Worm (Caenorhabditis elegans) whole organism, mixed stage, embryonic: ENCODE results near the gene col-78.

Experiments used
- blmp-1 ChIP-seq: fragments of 150-350 bp; optimal IDR thresholded peaks from 2 replicates; lab custom pipeline; 2014; ENCODE audit warnings: missing biosample characterization, missing genetic modification characterization
- ces-1 ChIP-seq: fragments of 150-350 bp; optimal IDR thresholded peaks from 2 replicates; lab custom pipeline; 2014; ENCODE audit warnings: missing biosample characterization, missing genetic modification reagents, missing genetic modification characterization
- elt-1 ChIP-seq: sonication (generic microtip); optimal IDR thresholded peaks from 2 replicates; lab custom pipeline; 2017; ENCODE audit warnings: missing genetic modification characterization, mild to moderate bottlenecking, missing compliant biosample characterization, antibody characterized with exemption, moderate library complexity, borderline replicate concordance; ENCODE audit not compliant: insufficient read depth
- elt-3 ChIP-seq: fragments of 150-350 bp; optimal IDR thresholded peaks from 2 replicates; lab custom pipeline; 2014; ENCODE audit warnings: missing biosample characterization, missing genetic modification characterization
- lin-13 ChIP-seq: fragments of 150-350 bp; optimal IDR thresholded peaks from 2 replicates; lab custom pipeline; 2014; ENCODE audit warnings: missing biosample characterization, missing genetic modification characterization
- lsy-2 ChIP-seq: fragments of 150-350 bp; optimal IDR thresholded peaks from 2 replicates; lab custom pipeline; 2014; ENCODE audit warnings: missing biosample characterization, missing genetic modification characterization
- nhr-237 ChIP-seq: fragments of 150-350 bp; optimal IDR thresholded peaks from 2 replicates; lab custom pipeline; 2014; ENCODE audit warnings: missing biosample characterization, missing genetic modification characterization
- unc-39 ChIP-seq: fragments of 150-350 bp; optimal IDR thresholded peaks from 2 replicates; lab custom pipeline; 2014; ENCODE audit warnings: missing biosample characterization, missing genetic modification characterization
- unc-62 ChIP-seq: fragments of 150-350 bp; optimal IDR thresholded peaks from 2 replicates; lab custom pipeline; 2014; ENCODE audit warnings: missing biosample characterization, missing genetic modification reagents, missing genetic modification characterization

ce11 chrII:9152231-9152630 lies at the start of gene col-78:
- TF ChIP-seq elt-1 (tag; lab: Kevin White, UChicago) = no peak
- TF ChIP-seq unc-62 (GFP tag; lab: Kevin White, UChicago) = no peak
- no peak for TF ChIP-seq elt-3
- no peak for TF ChIP-seq unc-39 (tag; lab: Kevin White, UChicago)
- no peak for TF ChIP-seq ces-1 (GFP tag; lab: Kevin White, UChicago)
- no peak for TF ChIP-seq lsy-2 (tag; lab: Kevin White, UChicago)
- no peak for TF ChIP-seq nhr-237 (tag; lab: Kevin White, UChicago)
- no peak for TF ChIP-seq blmp-1 (tag; lab: Kevin White, UChicago)
- TF ChIP-seq lin-13 = no peak
